Fruit fly (Drosophila melanogaster) whole organism, embryonic: Measurements from ENCODE around the gene siz.

Source experiments
- CG11093 ChIP-seq: fragments of 200-800 bp; sonication (Bioruptor generic); IDR thresholded peaks from 3 replicates; pipeline ENCODE4 v1.3.6; 2022; ENCODE audit warnings: missing biosample characterization, missing genetic modification characterization
- CG11504 ChIP-seq: fragments of 200-800 bp; sonication (Bioruptor generic); optimal IDR thresholded peaks from 3 replicates; lab custom pipeline; 2019; ENCODE audit warnings: missing biosample characterization, mild to moderate bottlenecking, missing genetic modification characterization, moderate library complexity
- CG12299 ChIP-seq: fragments of 200-800 bp; sonication (Bioruptor generic); optimal IDR thresholded peaks from 2 replicates; lab custom pipeline; 2018; ENCODE audit warnings: missing biosample characterization, mild to moderate bottlenecking, missing genetic modification characterization
- CG14710 ChIP-seq: fragments of 200-800 bp; sonication (Bioruptor generic); optimal IDR thresholded peaks from 3 replicates; lab custom pipeline; 2019; ENCODE audit warnings: missing biosample characterization, mild to moderate bottlenecking, missing genetic modification characterization, moderate library complexity
- CG15514 ChIP-seq: fragments of 200-800 bp; sonication (Bioruptor generic); optimal IDR thresholded peaks from 3 replicates; lab custom pipeline; 2017; ENCODE audit warnings: missing biosample characterization, missing genetic modification characterization, mild to moderate bottlenecking, moderate library complexity, missing genetic modification reagents
- CG17186 ChIP-seq: fragments of 200-800 bp; sonication (Bioruptor generic); optimal IDR thresholded peaks from 3 replicates; lab custom pipeline; 2017; ENCODE audit warnings: missing biosample characterization, missing genetic modification reagents, missing genetic modification characterization
- CG30403 ChIP-seq: fragments of 200-800 bp; sonication (Bioruptor generic); optimal IDR thresholded peaks from 3 replicates; lab custom pipeline; 2016; ENCODE audit warnings: missing biosample characterization, missing genetic modification characterization
- CG4282 ChIP-seq: fragments of 200-800 bp; sonication (Bioruptor generic); optimal IDR thresholded peaks from 2 replicates; lab custom pipeline; 2016; ENCODE audit warnings: missing biosample characterization, missing genetic modification characterization
- CG4707 ChIP-seq: fragments of 200-800 bp; sonication (Bioruptor generic); optimal IDR thresholded peaks from 2 replicates; lab custom pipeline; 2018; ENCODE audit warnings: missing biosample characterization, mild to moderate bottlenecking, missing genetic modification characterization, moderate library complexity
- CG6272 ChIP-seq: fragments of 200-800 bp; sonication (Bioruptor generic); IDR thresholded peaks from 2 replicates; pipeline ENCODE4 v1.3.6; 2022; ENCODE audit warnings: missing biosample characterization, missing genetic modification characterization
- CG6765 ChIP-seq: fragments of 200-800 bp; sonication (Bioruptor generic); optimal IDR thresholded peaks from 3 replicates; lab custom pipeline; 2017; ENCODE audit warnings: missing biosample characterization, mild to moderate bottlenecking, missing genetic modification characterization
- CG7928 ChIP-seq: fragments of 200-800 bp; sonication (Bioruptor generic); optimal IDR thresholded peaks from 2 replicates; lab custom pipeline; 2017; ENCODE audit warnings: missing biosample characterization, mild to moderate bottlenecking, missing genetic modification characterization
- CG8388 ChIP-seq: fragments of 200-800 bp; sonication (Bioruptor generic); optimal IDR thresholded peaks from 2 replicates; lab custom pipeline; 2019; ENCODE audit warnings: missing biosample characterization, mild to moderate bottlenecking, missing genetic modification characterization, moderate library complexity
- CG8924 ChIP-seq: fragments of 200-800 bp; optimal IDR thresholded peaks from 3 replicates; lab custom pipeline; 2019; ENCODE audit warnings: missing biosample characterization, mild to moderate bottlenecking, missing genetic modification characterization, moderate library complexity
- CG9797 ChIP-seq: fragments of 200-800 bp; sonication (Bioruptor generic); optimal IDR thresholded peaks from 3 replicates; lab custom pipeline; 2018; ENCODE audit warnings: missing biosample characterization, mild to moderate bottlenecking, missing genetic modification characterization
- CG9817 ChIP-seq: fragments of 200-800 bp; sonication (Bioruptor generic); optimal IDR thresholded peaks from 2 replicates; lab custom pipeline; 2018; ENCODE audit warnings: missing biosample characterization, mild to moderate bottlenecking, missing genetic modification characterization, moderate library complexity
- CG9932 ChIP-seq: fragments of 200-800 bp; sonication (Bioruptor generic); IDR thresholded peaks from 2 replicates; pipeline ENCODE4 v1.3.6; 2022; ENCODE audit warnings: missing biosample characterization, missing genetic modification characterization
- Dip3 ChIP-seq: fragments of 200-800 bp; sonication (Bioruptor generic); optimal IDR thresholded peaks from 3 replicates; lab custom pipeline; 2016; ENCODE audit warnings: missing biosample characterization, missing genetic modification characterization
- Elba2 ChIP-seq: fragments of 200-800 bp; sonication (Bioruptor generic); optimal IDR thresholded peaks from 3 replicates; lab custom pipeline; 2016; ENCODE audit warnings: missing biosample characterization, missing genetic modification characterization
- Fer2 ChIP-seq: fragments of 200-800 bp; sonication (Bioruptor generic); optimal IDR thresholded peaks from 2 replicates; lab custom pipeline; 2018; ENCODE audit warnings: missing biosample characterization, mild to moderate bottlenecking, missing genetic modification characterization, moderate library complexity
- HHEX ChIP-seq: fragments of 200-800 bp; sonication (Bioruptor generic); optimal IDR thresholded peaks from 3 replicates; lab custom pipeline; 2017; ENCODE audit warnings: missing biosample characterization, mild to moderate bottlenecking, missing genetic modification characterization, missing genetic modification reagents
- Hand ChIP-seq: fragments of 200-800 bp; sonication (Bioruptor generic); optimal IDR thresholded peaks from 2 replicates; lab custom pipeline; 2017; ENCODE audit warnings: mild to moderate bottlenecking, missing biosample characterization, missing genetic modification reagents, missing genetic modification characterization
- Lhr ChIP-seq: fragments of 200-800 bp; sonication (Bioruptor generic); optimal IDR thresholded peaks from 3 replicates; lab custom pipeline; 2017; ENCODE audit warnings: mild to moderate bottlenecking, missing biosample characterization, missing genetic modification reagents, missing genetic modification characterization
- Lpt ChIP-seq: fragments of >200 bp; optimal IDR thresholded peaks from 2 replicates; lab custom pipeline; 2018; ENCODE audit warnings: missing biosample characterization, missing genetic modification characterization
- Oaz ChIP-seq: fragments of 200-800 bp; sonication (Bioruptor generic); IDR thresholded peaks from 2 replicates; pipeline ENCODE4 v1.3.6; 2022; ENCODE audit warnings: missing biosample characterization, missing genetic modification characterization
- Rfx ChIP-seq: fragments of 200-800 bp; sonication (Bioruptor generic); IDR thresholded peaks from 2 replicates; pipeline ENCODE4 v1.3.6; 2022; ENCODE audit warnings: missing biosample characterization, missing genetic modification characterization
- Usf ChIP-seq: fragments of 200-800 bp; sonication (Bioruptor generic); optimal IDR thresholded peaks from 2 replicates; lab custom pipeline; 2017; ENCODE audit warnings: missing genotype, missing biosample characterization, missing genetic modification characterization
- bbx ChIP-seq: fragments of 200-800 bp; sonication (Bioruptor generic); IDR thresholded peaks from 2 replicates; pipeline ENCODE4 v1.3.6; 2022; ENCODE audit warnings: missing biosample characterization, missing genetic modification characterization; ENCODE audit not compliant: partially characterized antibody
- bigmax ChIP-seq: fragments of 200-800 bp; sonication (Bioruptor generic); optimal IDR thresholded peaks from 2 replicates; lab custom pipeline; 2018; ENCODE audit warnings: missing biosample characterization, mild to moderate bottlenecking, missing genetic modification characterization
- cato ChIP-seq: fragments of 200-800 bp; sonication (Bioruptor generic); optimal IDR thresholded peaks from 2 replicates; lab custom pipeline; 2016; ENCODE audit warnings: missing biosample characterization, missing genetic modification characterization, borderline replicate concordance
- chn ChIP-seq: fragments of 200-800 bp; sonication (Bioruptor generic); optimal IDR thresholded peaks from 2 replicates; lab custom pipeline; 2016; ENCODE audit warnings: missing biosample characterization, missing genetic modification characterization
- dimm ChIP-seq: fragments of 200-800 bp; sonication (Bioruptor generic); IDR thresholded peaks from 2 replicates; pipeline ENCODE4 v1.3.6; 2022; ENCODE audit warnings: missing biosample characterization, missing genetic modification characterization
- en ChIP-seq: fragments of 200-800 bp; sonication (Bioruptor generic); optimal IDR thresholded peaks from 2 replicates; lab custom pipeline; 2016; ENCODE audit warnings: missing biosample characterization, missing genetic modification characterization
- exex ChIP-seq: fragments of 200-800 bp; sonication (Bioruptor generic); optimal IDR thresholded peaks from 4 replicates; lab custom pipeline; 2018; ENCODE audit warnings: missing biosample characterization, mild to moderate bottlenecking, missing genetic modification characterization, moderate library complexity
- fd3F ChIP-seq: fragments of 200-800 bp; sonication (Bioruptor generic); optimal IDR thresholded peaks from 2 replicates; lab custom pipeline; 2018; ENCODE audit warnings: missing biosample characterization, mild to moderate bottlenecking, missing genetic modification characterization, moderate library complexity
- fd96Cb ChIP-seq: fragments of 200-800 bp; sonication (Bioruptor generic); optimal IDR thresholded peaks from 2 replicates; lab custom pipeline; 2018; ENCODE audit warnings: missing biosample characterization, mild to moderate bottlenecking, missing genetic modification characterization, moderate library complexity
- fu2 ChIP-seq: fragments of 200-800 bp; sonication (Bioruptor generic); optimal IDR thresholded peaks from 2 replicates; lab custom pipeline; 2016; ENCODE audit warnings: missing biosample characterization, missing genetic modification characterization
- gfzf ChIP-seq: fragments of 200-800 bp; sonication (Bioruptor generic); optimal IDR thresholded peaks from 2 replicates; lab custom pipeline; 2016; ENCODE audit warnings: missing biosample characterization, mild to moderate bottlenecking, missing genetic modification characterization, moderate library complexity
- jumu ChIP-seq: fragments of 200-800 bp; sonication (Bioruptor generic); optimal IDR thresholded peaks from 3 replicates; lab custom pipeline; 2016; ENCODE audit warnings: missing biosample characterization, missing genetic modification characterization
- phol ChIP-seq: fragments of 200-800 bp; sonication (Bioruptor generic); optimal IDR thresholded peaks from 3 replicates; lab custom pipeline; 2018; ENCODE audit warnings: missing biosample characterization, mild to moderate bottlenecking, missing genetic modification characterization, moderate library complexity
- pzg ChIP-seq: fragments of 200-800 bp; sonication (Bioruptor generic); optimal IDR thresholded peaks from 3 replicates; lab custom pipeline; 2018; ENCODE audit warnings: missing biosample characterization, mild to moderate bottlenecking, missing genetic modification characterization, moderate library complexity
- scrt ChIP-seq: fragments of 200-800 bp; sonication (Bioruptor generic); optimal IDR thresholded peaks from 2 replicates; lab custom pipeline; 2018; ENCODE audit warnings: missing biosample characterization, mild to moderate bottlenecking, missing genetic modification characterization, moderate library complexity
- sisA ChIP-seq: fragments of 200-800 bp; sonication (Bioruptor generic); IDR thresholded peaks from 2 replicates; pipeline ENCODE4 v1.3.6; 2022; ENCODE audit warnings: missing biosample characterization, missing genetic modification characterization
- slbo ChIP-seq: fragments of 200-800 bp; sonication (Bioruptor generic); IDR thresholded peaks from 2 replicates; pipeline ENCODE4 v1.3.6; 2022; ENCODE audit warnings: missing biosample characterization, missing genetic modification characterization
- sr ChIP-seq: fragments of 200-800 bp; sonication (Bioruptor generic); IDR thresholded peaks from 3 replicates; pipeline ENCODE4 v1.3.6; 2022; ENCODE audit warnings: missing biosample characterization, missing genetic modification characterization
- ssp ChIP-seq: fragments of 200-800 bp; sonication (Bioruptor generic); IDR thresholded peaks from 2 replicates; pipeline ENCODE4 v1.3.6; 2022; ENCODE audit warnings: missing biosample characterization, missing genetic modification characterization
- stwl ChIP-seq: fragments of 200-800 bp; sonication (Bioruptor generic); optimal IDR thresholded peaks from 3 replicates; lab custom pipeline; 2018; ENCODE audit warnings: missing biosample characterization, mild to moderate bottlenecking, missing genetic modification characterization, moderate library complexity
- toy ChIP-seq: fragments of 200-800 bp; sonication (Bioruptor generic); IDR thresholded peaks from 2 replicates; pipeline ENCODE4 v1.3.6; 2022; ENCODE audit warnings: missing biosample characterization, missing genetic modification characterization
- zf30C ChIP-seq: fragments of 200-800 bp; sonication (Bioruptor generic); optimal IDR thresholded peaks from 3 replicates; lab custom pipeline; 2018; ENCODE audit warnings: missing biosample characterization, mild to moderate bottlenecking, missing genetic modification characterization

siz gene

dm6 chr3L:21010846-21011607 is 23.3 kb upstream of the siz start (continued):
- TF ChIP-seq ssp (GFP tag; lab: Robert Waterston, UW), result no peak
- no peak for TF ChIP-seq Lpt (GFP tag; lab: Kevin White, UChicago)
- no peak for TF ChIP-seq CG17186 (GFP tag; lab: Kevin White, UChicago)
- no peak for TF ChIP-seq CG4282 (GFP tag; lab: Kevin White, UChicago)
- no peak for TF ChIP-seq bbx (GFP tag; lab: Robert Waterston, UW)
- no peak for TF ChIP-seq en
- peak; percentile 14 for TF ChIP-seq chn (GFP tag; lab: Kevin White, UChicago)
- 0 out of 2 replicates have a peak, but pooled peaks have one; percentile 12 for TF ChIP-seq Rfx (GFP tag; lab: Robert Waterston, UW)
- no peak for TF ChIP-seq Fer2 (tag; lab: Kevin White, UChicago)
- peak; percentile 24 for TF ChIP-seq fd3F (GFP tag; lab: Kevin White, UChicago)
- TF ChIP-seq CG8924 (tag; lab: Kevin White, UChicago), result no peak
- TF ChIP-seq slbo, result peak; percentile 51; the same call in 1 of the 2 replicates
- peak; percentile 32 for TF ChIP-seq HHEX (GFP tag; lab: Kevin White, UChicago)
- no peak for TF ChIP-seq CG8388 (GFP tag; lab: Kevin White, UChicago)
- TF ChIP-seq Elba2, result peak; percentile 68
- TF ChIP-seq CG4707 (GFP tag; lab: Kevin White, UChicago), result no peak
- no peak for TF ChIP-seq fu2
- TF ChIP-seq jumu, result no peak
- no peak for TF ChIP-seq CG11093 (GFP tag; lab: Robert Waterston, UW)
- TF ChIP-seq CG7928, result no peak
- TF ChIP-seq phol, result peak; percentile 30
- TF ChIP-seq exex (tag; lab: Kevin White, UChicago), result peak; percentile 60
- TF ChIP-seq CG9817 (tag; lab: Kevin White, UChicago), result no peak
- no peak for TF ChIP-seq dimm (GFP tag; lab: Robert Waterston, UW)
- peak; percentile 45 for TF ChIP-seq scrt (GFP tag; lab: Kevin White, UChicago)
- TF ChIP-seq CG30403, result peak; percentile 8
- no peak for TF ChIP-seq Hand (GFP tag; lab: Kevin White, UChicago)
- TF ChIP-seq toy (GFP tag; lab: Robert Waterston, UW), result no peak
- no peak for TF ChIP-seq CG12299 (tag; lab: Kevin White, UChicago)
- TF ChIP-seq stwl, result no peak
- TF ChIP-seq CG9932 (GFP tag; lab: Robert Waterston, UW), result no peak
- TF ChIP-seq Lhr (GFP tag; lab: Kevin White, UChicago), result no peak
- TF ChIP-seq pzg (GFP tag; lab: Kevin White, UChicago), result no peak
- TF ChIP-seq zf30C (GFP tag; lab: Kevin White, UChicago), result no peak
- TF ChIP-seq cato (GFP tag; lab: Kevin White, UChicago), result no peak
- TF ChIP-seq Oaz (GFP tag; lab: Robert Waterston, UW), result no peak
- TF ChIP-seq gfzf (GFP tag; lab: Kevin White, UChicago), result no peak
- no peak for TF ChIP-seq CG9797 (GFP tag; lab: Kevin White, UChicago)
- TF ChIP-seq bigmax, result no peak
- no peak for TF ChIP-seq sisA (GFP tag; lab: Robert Waterston, UW)
- TF ChIP-seq CG6765, result no peak
- peak; percentile 53 for TF ChIP-seq CG11504 (tag; lab: Kevin White, UChicago)
- TF ChIP-seq Usf (GFP tag; lab: Kevin White, UChicago), result no peak
- no peak for TF ChIP-seq Dip3 (GFP tag; lab: Kevin White, UChicago)
- TF ChIP-seq CG15514, result no peak
- peak; percentile 19 for TF ChIP-seq fd96Cb (tag; lab: Kevin White, UChicago)
- no peak for TF ChIP-seq CG14710 (tag; lab: Kevin White, UChicago)
- TF ChIP-seq sr (GFP tag; lab: Robert Waterston, UW), result no peak
- TF ChIP-seq CG6272 (GFP tag; lab: Robert Waterston, UW), result no peak
